Worm (Caenorhabditis elegans): ENCODE results near the gene sam-10.

sam-10 gene

ce11 chrII:13369231-13369630, 38.9 kb upstream of the sam-10 start, which contains the start of gene Y48C3A.20 (continued):
- no peak for TF ChIP-seq ets-4 (GFP tag; optimal IDR thresholded peaks at IDR 0.05)
- TF ChIP-seq C06A6.2 (GFP tag; conservative IDR thresholded peaks at IDR 0.05): no peak
- TF ChIP-seq aptf-3 (GFP tag; IDR thresholded peaks at IDR 0.05): no peak
- TF ChIP-seq mxl-1 (tag; optimal IDR thresholded peaks at IDR 0.05): no peak
- TF ChIP-seq bed-1 (GFP tag; IDR thresholded peaks at IDR 0.05): no peak
- peak; percentile 51 for TF ChIP-seq F23B12.7 (tag; optimal IDR thresholded peaks at IDR 0.05; ENCODE audit: insufficient read depth)
- TF ChIP-seq madf-3 (GFP tag; IDR thresholded peaks at IDR 0.05): no peak
- no peak for TF ChIP-seq snpc-4 (GFP tag; optimal IDR thresholded peaks at IDR 0.05)
- TF ChIP-seq snpc-4 (tag; optimal IDR thresholded peaks at IDR 0.05): peak in 1 of 4 experiments; percentile 74
- TF ChIP-seq efl-1 (GFP tag; optimal IDR thresholded peaks at IDR 0.05): peak; percentile 34
- TF ChIP-seq C17E4.6 (GFP tag; IDR thresholded peaks at IDR 0.05): no peak
- TF ChIP-seq unc-62 (GFP tag; optimal IDR thresholded peaks at IDR 0.05): no peak
- peak; percentile 100 for TF ChIP-seq hmg-1.2 (GFP tag; IDR thresholded peaks at IDR 0.05)
- no peak for TF ChIP-seq mes-4 (tag; optimal IDR thresholded peaks at IDR 0.05)
- peak; percentile 53 for TF ChIP-seq lin-40 (tag; optimal IDR thresholded peaks at IDR 0.05)
- no peak for TF ChIP-seq fkh-3 (tag; optimal IDR thresholded peaks at IDR 0.05)
- TF ChIP-seq ztf-18 (tag; optimal IDR thresholded peaks at IDR 0.05): no peak
- peak; percentile 14 for TF ChIP-seq snpc-1.1 (tag; optimal IDR thresholded peaks at IDR 0.05; ENCODE audit: insufficient read depth)
- no peak for TF ChIP-seq nfya-2 (GFP tag; IDR thresholded peaks at IDR 0.05)
- TF ChIP-seq mel-28 (tag; optimal IDR thresholded peaks at IDR 0.05; ENCODE audit: borderline replicate concordance): no peak
- no peak for TF ChIP-seq ztf-22 (GFP tag; optimal IDR thresholded peaks at IDR 0.05)

DNA sequence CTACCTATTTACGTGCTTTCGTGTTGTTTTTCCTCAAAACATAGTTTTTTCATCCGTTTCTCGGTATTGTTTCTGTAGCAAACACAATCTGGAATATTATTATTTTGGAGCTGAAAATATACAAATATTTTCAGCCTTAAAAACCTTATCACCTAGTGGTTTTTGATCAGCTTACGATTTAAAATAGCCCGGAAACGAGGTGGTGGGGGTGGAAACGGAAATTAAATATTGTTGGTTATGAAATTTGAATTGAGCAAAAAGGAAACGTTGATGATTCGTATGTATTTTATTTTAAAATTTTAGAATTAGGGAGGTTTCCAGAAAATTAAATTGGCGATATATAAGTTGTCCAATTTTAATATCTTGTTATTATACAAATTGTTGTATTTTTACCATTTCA, 37.5 kb upstream of the sam-10 start:
- no peak for TF ChIP-seq lin-35 (GFP tag; optimal IDR thresholded peaks at IDR 0.05)
- no peak for TF ChIP-seq Y53G8AR.9 (GFP tag; conservative IDR thresholded peaks at IDR 0.05)
- no peak for TF ChIP-seq nhr-80 (tag; optimal IDR thresholded peaks at IDR 0.05)
- no peak for TF ChIP-seq ceh-100 (GFP tag; IDR thresholded peaks at IDR 0.05)
- no peak for TF ChIP-seq ZK185.1 (tag; optimal IDR thresholded peaks at IDR 0.05; ENCODE audit: poor library complexity, severe bottlenecking)
- no peak for TF ChIP-seq F37B4.10 (GFP tag; IDR thresholded peaks at IDR 0.05)
- TF ChIP-seq Y79H2A.3 (GFP tag; conservative IDR thresholded peaks at IDR 0.05): no peak
- no peak for TF ChIP-seq nhr-179 (tag; optimal IDR thresholded peaks at IDR 0.05)
- no peak for TF ChIP-seq ceh-79 (tag; optimal IDR thresholded peaks at IDR 0.05)
- TF ChIP-seq K12H6.12 (tag; optimal IDR thresholded peaks at IDR 0.05): no peak
- TF ChIP-seq egl-18 (GFP tag; IDR thresholded peaks at IDR 0.05): no peak
- no peak for TF ChIP-seq rec-8 (tag; optimal IDR thresholded peaks at IDR 0.05)
- no peak for TF ChIP-seq snpc-3.4 (tag; optimal IDR thresholded peaks at IDR 0.05)
- TF ChIP-seq lir-1 (GFP tag; conservative IDR thresholded peaks at IDR 0.05): no peak
- no peak for TF ChIP-seq akir-1 (GFP tag; optimal IDR thresholded peaks at IDR 0.05)
- TF ChIP-seq Y56A3A.18 (GFP tag; IDR thresholded peaks at IDR 0.05): no peak
- TF ChIP-seq ceh-40 (GFP tag; IDR thresholded peaks at IDR 0.05): no peak

ce11 chrII:13356092-13356491, 25.8 kb upstream of the sam-10 start, which contains the start of gene dmsr-3:
Gene dmsr-3, minus strand, starts transcription at chrII:13356192.
- no peak for TF ChIP-seq Y95B8A.8 (GFP tag; IDR thresholded peaks at IDR 0.05)

All from whole organism, young adult.